Worm (Caenorhabditis elegans) whole organism, L1 larva: ENCODE measurements around the gene eef-1B.1.

Source experiments
- C04F5.9 ChIP-seq: sonication (generic microtip); optimal IDR thresholded peaks from 2 replicates; lab custom pipeline; 2016; ENCODE audit warnings: missing genetic modification characterization, missing compliant biosample characterization
- C34B4.2 ChIP-seq: sonication (generic microtip); optimal IDR thresholded peaks from 2 replicates; lab custom pipeline; 2017; ENCODE audit warnings: mild to moderate bottlenecking, missing genetic modification characterization, missing compliant biosample characterization
- F16B12.6 ChIP-seq: fragments of 150-350 bp; optimal IDR thresholded peaks from 2 replicates; lab custom pipeline; 2014; ENCODE audit warnings: missing biosample characterization, missing genetic modification characterization
- alr-1 ChIP-seq: fragments of 200-800 bp; sonication (Bioruptor generic); optimal IDR thresholded peaks from 2 replicates; lab custom pipeline; 2018; ENCODE audit warnings: borderline replicate concordance, mild to moderate bottlenecking, missing genetic modification characterization, missing compliant biosample characterization
- aly-2 ChIP-seq: fragments of 150-350 bp; optimal IDR thresholded peaks from 2 replicates; lab custom pipeline; 2014; ENCODE audit warnings: missing biosample characterization, missing genetic modification characterization
- ceh-88 ChIP-seq: fragments of 200-800 bp; sonication (Bioruptor generic); IDR thresholded peaks from 2 replicates; pipeline ENCODE4 v1.3.6; 2022; ENCODE audit warnings: missing genetic modification characterization, missing compliant biosample characterization
- ceh-90 ChIP-seq: sonication (generic microtip); optimal IDR thresholded peaks from 2 replicates; lab custom pipeline; 2016; ENCODE audit warnings: missing genetic modification characterization, missing compliant biosample characterization
- dpl-1 ChIP-seq, 3 experiments: fragments of 150-350 bp in 2 of 3; sonication (generic microtip) in 1 of 3; optimal IDR thresholded peaks; 2 replicates each; lab custom pipeline; 2014 to 2017; ENCODE audit warnings: missing biosample characterization in 3 of 3, missing genetic modification characterization in 3 of 3, missing genetic modification reagents in 3 of 3
- efl-1 ChIP-seq, 4 experiments: fragments of 150-350 bp; optimal IDR thresholded peaks in 3 of 4; peaks in 1 of 4; 1 replicate in 1 of 4; 2 replicates in 3 of 4; lab custom pipeline; 2014; ENCODE audit warnings: missing biosample characterization in 2 of 4, missing genetic modification characterization in 2 of 4, missing genetic modification reagents in 2 of 4
- egl-13 ChIP-seq: sonication (generic microtip); optimal IDR thresholded peaks from 2 replicates; lab custom pipeline; 2016; ENCODE audit warnings: missing genotype, missing genetic modification reagents, missing genetic modification characterization, missing compliant biosample characterization
- egl-27 ChIP-seq, 2 experiments: fragments of 150-350 bp in 1 of 2; sonication (generic microtip); optimal IDR thresholded peaks; 3 replicates each; lab custom pipeline; 2017 to 2018; ENCODE audit warnings: missing biosample characterization in 2 of 2, missing genetic modification characterization in 2 of 2, missing genetic modification reagents in 2 of 2
- elt-3 ChIP-seq, 6 experiments: fragments of 150-350 bp in 1 of 6; sonication (generic microtip); optimal IDR thresholded peaks; 2 replicates each; lab custom pipeline; 2017 to 2018; ENCODE audit warnings: missing biosample characterization in 6 of 6, missing genetic modification characterization in 6 of 6, inconsistent platforms in 1 of 6
- ets-5 ChIP-seq: fragments of 200-800 bp; sonication (Bioruptor generic); IDR thresholded peaks from 2 replicates; pipeline ENCODE4 v1.3.6; 2022; ENCODE audit warnings: missing genetic modification characterization, missing compliant biosample characterization
- fkh-10 ChIP-seq: sonication (generic microtip); optimal IDR thresholded peaks from 2 replicates; lab custom pipeline; 2017; ENCODE audit warnings: missing biosample characterization, missing genetic modification reagents, missing genetic modification characterization
- fkh-4 ChIP-seq: sonication (generic microtip); optimal IDR thresholded peaks from 2 replicates; lab custom pipeline; 2016; ENCODE audit warnings: missing compliant biosample characterization, missing genetic modification characterization, borderline replicate concordance
- fkh-8 ChIP-seq: sonication (generic microtip); optimal IDR thresholded peaks from 2 replicates; lab custom pipeline; 2016; ENCODE audit warnings: mild to moderate bottlenecking, missing genetic modification characterization, missing compliant biosample characterization
- fos-1 ChIP-seq: fragments of 150-350 bp; optimal IDR thresholded peaks from 2 replicates; lab custom pipeline; 2014; ENCODE audit warnings: missing biosample characterization, missing genetic modification characterization
- grh-1 ChIP-seq: fragments of 200-800 bp; sonication (Bioruptor generic); IDR thresholded peaks from 2 replicates; pipeline ENCODE4 v1.3.6; 2022; ENCODE audit warnings: missing genetic modification reagents, missing genetic modification characterization, missing compliant biosample characterization
- hlh-17 ChIP-seq: fragments of 200-800 bp; sonication (Bioruptor generic); optimal IDR thresholded peaks from 2 replicates; lab custom pipeline; 2018; ENCODE audit warnings: missing genetic modification characterization, mild to moderate bottlenecking, missing compliant biosample characterization, moderate library complexity, borderline replicate concordance
- hlh-4 ChIP-seq: sonication (generic microtip); optimal IDR thresholded peaks from 2 replicates; lab custom pipeline; 2016; ENCODE audit warnings: mild to moderate bottlenecking, missing genetic modification characterization, missing compliant biosample characterization
- hpl-2 ChIP-seq: fragments of 150-350 bp; optimal IDR thresholded peaks from 2 replicates; lab custom pipeline; 2014; ENCODE audit warnings: missing biosample characterization, missing genetic modification reagents, missing genetic modification characterization
- irx-1 ChIP-seq: sonication (generic microtip); optimal IDR thresholded peaks from 2 replicates; lab custom pipeline; 2016; ENCODE audit warnings: missing genetic modification characterization, missing compliant biosample characterization
- isw-1 ChIP-seq: fragments of 200-800 bp; sonication (Bioruptor generic); IDR thresholded peaks from 2 replicates; pipeline ENCODE4 v1.3.6; 2022; ENCODE audit warnings: missing genetic modification characterization, missing compliant biosample characterization
- jun-1 ChIP-seq: fragments of 150-350 bp; optimal IDR thresholded peaks from 2 replicates; lab custom pipeline; 2014; ENCODE audit warnings: missing biosample characterization, missing genetic modification reagents, missing genetic modification characterization
- lin-13 ChIP-seq: fragments of 150-350 bp; optimal IDR thresholded peaks from 2 replicates; lab custom pipeline; 2014; ENCODE audit warnings: missing biosample characterization, missing genetic modification reagents, missing genetic modification characterization
- lin-14 ChIP-seq: fragments of 200-800 bp; sonication (Bioruptor generic); optimal IDR thresholded peaks from 2 replicates; lab custom pipeline; 2018; ENCODE audit warnings: mild to moderate bottlenecking, missing genetic modification characterization, moderate library complexity, missing compliant biosample characterization
- lin-35 ChIP-seq, 2 experiments: fragments of 150-350 bp; optimal IDR thresholded peaks; 2 replicates each; lab custom pipeline; 2014; ENCODE audit warnings: missing biosample characterization in 2 of 2, missing genetic modification characterization in 2 of 2, missing genetic modification reagents in 2 of 2
- lir-3 ChIP-seq: sonication (generic microtip); optimal IDR thresholded peaks from 2 replicates; lab custom pipeline; 2016; ENCODE audit warnings: mild to moderate bottlenecking, missing genetic modification characterization, moderate library complexity, missing compliant biosample characterization; ENCODE audit not compliant: poor library complexity
- lsy-2 ChIP-seq, 2 experiments: fragments of 150-350 bp; optimal IDR thresholded peaks; 2 replicates each; lab custom pipeline; 2014; ENCODE audit warnings: missing biosample characterization in 2 of 2, missing genetic modification characterization in 2 of 2
- mab-9 ChIP-seq: fragments of 200-800 bp; sonication (Bioruptor generic); IDR thresholded peaks from 2 replicates; pipeline ENCODE4 v1.3.6; 2022; ENCODE audit warnings: missing genetic modification reagents, missing genetic modification characterization, missing compliant biosample characterization
- nhr-11 ChIP-seq: fragments of 150-350 bp; optimal IDR thresholded peaks from 2 replicates; lab custom pipeline; 2014; ENCODE audit warnings: missing biosample characterization, missing genetic modification characterization
- nhr-19 ChIP-seq: fragments of 200-800 bp; sonication (Bioruptor generic); conservative IDR thresholded peaks from 2 replicates; pipeline ENCODE4 v1.3.6; 2022; ENCODE audit warnings: missing genetic modification characterization, missing compliant biosample characterization
- nhr-20 ChIP-seq: sonication (generic microtip); optimal IDR thresholded peaks from 2 replicates; lab custom pipeline; 2016; ENCODE audit warnings: mild to moderate bottlenecking, missing genetic modification characterization, missing compliant biosample characterization
- nhr-237 ChIP-seq: fragments of 150-350 bp; optimal IDR thresholded peaks from 2 replicates; lab custom pipeline; 2014; ENCODE audit warnings: missing biosample characterization, missing genetic modification characterization
- nhr-28 ChIP-seq: fragments of 150-350 bp; optimal IDR thresholded peaks from 2 replicates; lab custom pipeline; 2014; ENCODE audit warnings: missing biosample characterization, missing genetic modification characterization
- nhr-76 ChIP-seq: sonication (generic microtip); optimal IDR thresholded peaks from 2 replicates; lab custom pipeline; 2017; ENCODE audit warnings: missing biosample characterization, missing genetic modification characterization
- nhr-77 ChIP-seq: fragments of 150-350 bp; optimal IDR thresholded peaks from 2 replicates; lab custom pipeline; 2014; ENCODE audit warnings: missing biosample characterization, missing genetic modification characterization
- nhr-84 ChIP-seq: sonication (generic microtip); optimal IDR thresholded peaks from 2 replicates; lab custom pipeline; 2017; ENCODE audit warnings: missing biosample characterization, missing genetic modification characterization
- nhr-85 ChIP-seq: sonication (generic microtip); peaks from one replicate; lab custom pipeline; 2016; ENCODE audit warnings: missing genetic modification characterization, inconsistent platforms, missing compliant biosample characterization
- pag-3 ChIP-seq: sonication (generic microtip); optimal IDR thresholded peaks from 2 replicates; lab custom pipeline; 2017; ENCODE audit warnings: missing genetic modification characterization, mild to moderate bottlenecking, missing compliant biosample characterization, antibody characterized with exemption, borderline replicate concordance; ENCODE audit not compliant: insufficient read depth
- pqm-1 ChIP-seq: sonication (generic microtip); optimal IDR thresholded peaks from 3 replicates; lab custom pipeline; 2017; ENCODE audit warnings: missing biosample characterization, missing genetic modification characterization
- rnt-1 ChIP-seq: sonication (generic microtip); optimal IDR thresholded peaks from 2 replicates; lab custom pipeline; 2016; ENCODE audit warnings: mild to moderate bottlenecking, missing genetic modification characterization, moderate library complexity, missing compliant biosample characterization
- skn-1 ChIP-seq: fragments of 150-350 bp; optimal IDR thresholded peaks from 2 replicates; lab custom pipeline; 2014; ENCODE audit warnings: missing biosample characterization, missing genetic modification characterization
- sptf-1 ChIP-seq: fragments of 150-350 bp; optimal IDR thresholded peaks from 2 replicates; lab custom pipeline; 2014; ENCODE audit warnings: missing biosample characterization, missing genetic modification characterization
- unc-86 ChIP-seq: sonication (generic microtip); optimal IDR thresholded peaks from 2 replicates; lab custom pipeline; 2016; ENCODE audit warnings: missing genetic modification characterization, missing compliant biosample characterization
- unc-98 ChIP-seq: fragments of 200-800 bp; sonication (Bioruptor generic); IDR thresholded peaks from 2 replicates; pipeline ENCODE4 v1.3.6; 2022; ENCODE audit warnings: missing genetic modification characterization, missing compliant biosample characterization
- zag-1 ChIP-seq: fragments of 150-350 bp; optimal IDR thresholded peaks from 2 replicates; lab custom pipeline; 2014; ENCODE audit warnings: missing biosample characterization, missing genetic modification characterization
- ztf-11 ChIP-seq, 2 experiments: sonication (generic microtip); optimal IDR thresholded peaks; 2 replicates each; lab custom pipeline; 2016 to 2017; ENCODE audit warnings: missing genetic modification characterization in 2 of 2, missing biosample characterization in 1 of 2, missing compliant biosample characterization in 1 of 2

The eef-1B.1 gene

DNA sequence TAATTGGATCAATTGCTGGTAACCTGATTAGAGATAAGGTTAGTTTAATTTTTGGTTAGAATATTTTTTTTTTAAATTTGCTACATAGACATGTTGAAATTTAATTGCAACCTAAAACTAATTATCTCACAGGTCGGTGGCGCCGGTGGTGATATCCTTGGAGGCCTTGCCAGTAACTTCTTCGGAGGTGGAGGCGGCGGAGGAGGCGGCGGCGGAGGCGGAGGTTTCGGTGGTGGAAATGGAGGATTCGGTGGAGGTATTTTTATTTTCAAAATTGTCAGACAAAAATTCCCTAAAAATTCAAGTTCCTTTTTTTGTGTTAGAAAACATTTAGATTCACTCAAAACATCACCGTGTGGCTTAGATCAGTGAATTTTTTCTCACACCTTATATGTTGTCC lies 8.0 kb upstream of the eef-1B.1 start:
- no peak for TF ChIP-seq unc-86 (tag; lab: Kevin White, UChicago)

DNA sequence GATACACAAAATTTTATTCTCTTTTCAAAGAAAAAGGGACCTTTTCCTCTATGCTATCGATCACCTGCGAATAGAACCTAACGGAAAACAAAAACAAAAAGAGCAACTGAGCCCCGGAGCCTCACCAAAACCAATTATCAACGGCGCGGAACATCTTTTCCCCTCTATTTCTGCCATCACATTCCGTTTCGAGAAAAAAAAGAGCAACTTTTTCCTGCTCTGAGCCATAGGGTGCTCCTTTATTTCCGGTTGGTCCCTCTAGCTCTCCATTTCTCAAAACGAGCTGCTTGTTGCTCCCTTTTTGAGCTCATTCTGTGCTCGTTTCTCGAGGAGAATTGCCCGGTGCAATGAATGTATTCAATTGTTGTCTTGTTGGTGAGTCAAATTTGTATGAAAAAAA lies 6.5 kb upstream of the eef-1B.1 start, which contains the start of gene clp-1:
clp-1 (plus strand) TSS at position 301 of the 400 bp plus-strand sequence.
- TF ChIP-seq rnt-1 (tag; lab: Kevin White, UChicago) (no peak), lin-14 (peak; percentile 44), nhr-85 (tag; lab: Kevin White, UChicago) (peak; percentile 11)

DNA sequence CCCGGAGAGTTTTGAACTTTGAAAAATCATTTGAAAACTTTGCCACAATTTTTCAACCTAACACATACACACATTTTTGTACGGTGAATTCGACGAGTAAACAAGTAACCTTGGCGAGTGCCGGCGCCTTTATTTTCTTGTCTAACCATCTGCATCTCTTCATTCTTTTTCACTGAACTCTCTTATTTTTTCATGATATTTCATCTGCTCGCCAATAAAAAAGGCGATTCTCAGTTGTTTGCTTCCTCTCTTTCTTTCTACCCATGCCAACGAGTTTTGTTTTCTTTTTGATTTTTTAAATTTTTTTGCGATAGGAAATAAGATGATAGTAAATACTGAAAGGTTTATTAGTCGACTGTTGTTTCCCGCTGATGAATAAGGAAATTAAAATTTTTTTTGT lies 5.5 kb upstream of the eef-1B.1 start:
- TF ChIP-seq C34B4.2 (no peak), nhr-76 (no peak), sptf-1 (tag; lab: Kevin White, UChicago) (no peak), elt-3 (tag; optimal IDR thresholded peaks at IDR 0.05; lab: Kevin White, UChicago) (peak in 1 of 6 experiments; percentile 57), ets-5 (GFP tag; lab: Robert Waterston, UW) (no peak), fos-1 (tag; lab: Kevin White, UChicago) (peak; percentile 50), nhr-19 (GFP tag; lab: Robert Waterston, UW) (peak; percentile 68), nhr-77 (tag; lab: Kevin White, UChicago) (peak; percentile 61), fkh-8 (tag; lab: Kevin White, UChicago) (no peak), lir-3 (tag; lab: Kevin White, UChicago) (no peak), F16B12.6 (tag; lab: Kevin White, UChicago) (peak; percentile 40), nhr-20 (tag; lab: Kevin White, UChicago) (peak; percentile 78), fkh-4 (tag; lab: Kevin White, UChicago) (no peak), ceh-88 (GFP tag; lab: Robert Waterston, UW) (peak; percentile 27; the same call in 1 of the 2 replicates), ceh-90 (tag; lab: Kevin White, UChicago) (no peak), hlh-17 (GFP tag; lab: Kevin White, UChicago) (no peak), alr-1 (tag; lab: Kevin White, UChicago) (no peak), nhr-84 (tag; lab: Kevin White, UChicago) (no peak), C04F5.9 (no peak), lin-35 (GFP tag; optimal IDR thresholded peaks at IDR 0.05; lab: Kevin White, UChicago) (peak; percentile 38 to 68), egl-27 (tag; optimal IDR thresholded peaks at IDR 0.05; lab: Kevin White, UChicago) (no peak), lsy-2 (tag; optimal IDR thresholded peaks at IDR 0.05; lab: Kevin White, UChicago) (peak; percentile 57 to 67), hlh-4 (tag; lab: Kevin White, UChicago) (no peak), skn-1 (peak; percentile 11), isw-1 (GFP tag; lab: Robert Waterston, UW) (no peak), ztf-11 (tag; optimal IDR thresholded peaks at IDR 0.05; lab: Kevin White, UChicago) (no peak), efl-1 (optimal IDR thresholded peaks at IDR 0.05; lab: Kevin White, UChicago) (peak; percentile 68 to 79), efl-1 (GFP tag; optimal IDR thresholded peaks at IDR 0.05 in 1 of 2; lab: Kevin White, UChicago) (peak; percentile 46 to 92), dpl-1 (GFP tag; optimal IDR thresholded peaks at IDR 0.05; lab: Kevin White, UChicago) (peak; percentile 20 to 46 (median 26)), zag-1 (tag; lab: Kevin White, UChicago) (no peak), aly-2 (tag; lab: Kevin White, UChicago) (no peak), lin-13 (GFP tag; lab: Kevin White, UChicago) (peak; percentile 33), nhr-85 (tag; lab: Kevin White, UChicago) (peak; percentile 90), fkh-10 (GFP tag; lab: Kevin White, UChicago) (no peak), grh-1 (no peak), hpl-2 (GFP tag; lab: Kevin White, UChicago) (no peak), mab-9 (GFP tag; lab: Robert Waterston, UW) (no peak), jun-1 (tag; lab: Kevin White, UChicago) (peak; percentile 26), irx-1 (tag; lab: Kevin White, UChicago) (peak; percentile 56), pag-3 (tag; lab: Kevin White, UChicago) (no peak), nhr-28 (tag; lab: Kevin White, UChicago) (no peak), rnt-1 (tag; lab: Kevin White, UChicago) (peak; percentile 57), egl-13 (no peak), nhr-11 (tag; lab: Kevin White, UChicago) (no peak), nhr-237 (tag; lab: Kevin White, UChicago) (no peak), pqm-1 (tag; lab: Kevin White, UChicago) (no peak), unc-98 (GFP tag; lab: Robert Waterston, UW) (no peak)
